Worm (Caenorhabditis elegans): ENCODE data around the gene Y53C12B.1.
"Not testable (repeated sequence)": the region's sequence is repeated elsewhere in the genome, so short reads cannot be mapped to it uniquely, and the experiment has no call there.

Y53C12B.1 gene

ce11 chrII:9738820-9739219 lies 7.1 kb downstream of the Y53C12B.1 start:
- TF ChIP-seq ceh-14 (tag; optimal IDR thresholded peaks at IDR 0.05) (no peak), hlh-15 (tag; optimal IDR thresholded peaks at IDR 0.05) (no peak), unc-55 (GFP tag; optimal IDR thresholded peaks at IDR 0.05) (no peak), C08G9.2 (tag; optimal IDR thresholded peaks at IDR 0.05) (no peak), unc-42 (tag; optimal IDR thresholded peaks at IDR 0.05) (no peak), nfya-1 (tag; optimal IDR thresholded peaks at IDR 0.05) (no peak), tbx-2 (tag; optimal IDR thresholded peaks at IDR 0.05) (no peak), pha-2 (tag; optimal IDR thresholded peaks at IDR 0.05) (no peak), ama-1 (optimal IDR thresholded peaks at IDR 0.05) (no peak), sox-4 (tag; optimal IDR thresholded peaks at IDR 0.05) (no peak)

- TF ChIP-seq tbx-2 (tag; optimal IDR thresholded peaks at IDR 0.05): no peak
- TF ChIP-seq T23F11.4 (GFP tag; optimal IDR thresholded peaks at IDR 0.05): no peak
- TF ChIP-seq sox-2 (GFP tag; IDR thresholded peaks at IDR 0.05): no peak
- no peak for TF ChIP-seq ceh-19 (GFP tag; optimal IDR thresholded peaks at IDR 0.05)
- no peak for TF ChIP-seq C38D4.7 (GFP tag; optimal IDR thresholded peaks at IDR 0.05)
- no peak for TF ChIP-seq K09A11.1 (tag; optimal IDR thresholded peaks at IDR 0.05; ENCODE audit: insufficient read depth)
- TF ChIP-seq che-1 (tag; optimal IDR thresholded peaks at IDR 0.05): no peak
- no peak for TF ChIP-seq tbx-7 (tag; optimal IDR thresholded peaks at IDR 0.05)
- no peak for TF ChIP-seq ahr-1 (tag; optimal IDR thresholded peaks at IDR 0.05)
- no peak for TF ChIP-seq madf-2 (tag; optimal IDR thresholded peaks at IDR 0.05)
- no peak for TF ChIP-seq pros-1 (tag; optimal IDR thresholded peaks at IDR 0.05)
- no peak for TF ChIP-seq mec-3 (tag; optimal IDR thresholded peaks at IDR 0.05; ENCODE audit: borderline replicate concordance)
- TF ChIP-seq ets-4 (tag; optimal IDR thresholded peaks at IDR 0.05): no peak
- TF ChIP-seq unc-55 (GFP tag; optimal IDR thresholded peaks at IDR 0.05): no peak
- no peak for TF ChIP-seq pqm-1 (tag; optimal IDR thresholded peaks at IDR 0.05)
- no peak for TF ChIP-seq syd-9 (tag; optimal IDR thresholded peaks at IDR 0.05)
- no peak for TF ChIP-seq ceh-31 (tag; optimal IDR thresholded peaks at IDR 0.05)
- TF ChIP-seq zip-5 (tag; optimal IDR thresholded peaks at IDR 0.05): no peak
- TF ChIP-seq lim-6 (tag; optimal IDR thresholded peaks at IDR 0.05): no peak
Measured at ce11 chrII:9735785-9736184, 10.1 kb downstream of the Y53C12B.1 start.

ce11 chrII:9731810-9732209 lies 14.1 kb downstream of the Y53C12B.1 start, which contains the start of gene mab-3:
Gene mab-3 (plus strand): TSS chrII:9732137.
- not testable (repeated sequence) for TF ChIP-seq ceh-30, ref-2, F13H6.1 (tag; optimal IDR thresholded peaks at IDR 0.05)

ce11 chrII:9729866-9730265 lies 16.0 kb downstream of the Y53C12B.1 start:
- TF ChIP-seq lin-11 (tag; optimal IDR thresholded peaks at IDR 0.05): no peak
- no peak for TF ChIP-seq ceh-45 (GFP tag; IDR thresholded peaks at IDR 0.05)
- no peak for TF ChIP-seq ztf-16 (tag; optimal IDR thresholded peaks at IDR 0.05)
- no peak for TF ChIP-seq nhr-11 (tag; optimal IDR thresholded peaks at IDR 0.05)
- TF ChIP-seq K09A11.1 (tag; optimal IDR thresholded peaks at IDR 0.05; ENCODE audit: insufficient read depth): no peak
- TF ChIP-seq unc-55 (GFP tag; optimal IDR thresholded peaks at IDR 0.05): no peak
- no peak for TF ChIP-seq ahr-1 (tag; optimal IDR thresholded peaks at IDR 0.05)
- TF ChIP-seq madf-2 (tag; optimal IDR thresholded peaks at IDR 0.05): no peak
- no peak for TF ChIP-seq rnt-1 (tag; optimal IDR thresholded peaks at IDR 0.05)
- no peak for TF ChIP-seq ceh-22 (tag; optimal IDR thresholded peaks at IDR 0.05)
- no peak for TF ChIP-seq odd-2 (tag; optimal IDR thresholded peaks at IDR 0.05)
- no peak for TF ChIP-seq ceh-9 (tag; optimal IDR thresholded peaks at IDR 0.05)
- no peak for TF ChIP-seq sdc-2 (tag; optimal IDR thresholded peaks at IDR 0.05)
- no peak for TF ChIP-seq ceh-19 (GFP tag; optimal IDR thresholded peaks at IDR 0.05)
- no peak for TF ChIP-seq tbx-7 (tag; optimal IDR thresholded peaks at IDR 0.05)
- TF ChIP-seq fkh-6 (tag; optimal IDR thresholded peaks at IDR 0.05): no peak
- TF ChIP-seq eyg-1 (tag; optimal IDR thresholded peaks at IDR 0.05): no peak
- no peak for TF ChIP-seq ref-2 (tag; optimal IDR thresholded peaks at IDR 0.05)
- no peak for TF ChIP-seq hlh-8 (tag; optimal IDR thresholded peaks at IDR 0.05)
- TF ChIP-seq ceh-14 (tag; optimal IDR thresholded peaks at IDR 0.05): no peak

Data from whole organism, late embryonic.